Worm (Caenorhabditis elegans): ENCODE data around the gene clec-216.

DNA sequence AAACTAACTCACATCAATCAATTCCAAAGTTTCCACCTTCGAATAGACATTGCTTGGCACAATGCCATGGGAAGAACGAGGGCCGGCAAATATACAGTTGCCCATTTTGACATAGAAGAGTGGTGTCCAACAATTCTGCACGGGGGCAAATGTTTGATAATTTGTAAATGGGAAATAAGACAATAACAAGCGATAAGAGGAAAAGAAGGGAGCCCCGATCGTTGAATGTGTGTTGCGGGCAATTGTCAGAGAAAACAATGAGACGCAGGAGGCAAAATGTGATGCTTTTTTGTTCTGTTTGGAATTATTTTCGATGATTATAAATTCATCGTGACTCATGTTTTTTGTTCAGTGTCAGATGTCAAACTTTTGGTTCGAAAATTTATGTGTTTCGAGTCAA is 3.5 kb upstream of the clec-216 start, which contains the start of gene pals-34:
- TF ChIP-seq flt-1 (GFP tag; IDR thresholded peaks at IDR 0.05): no peak
- no peak for TF ChIP-seq B0310.2 (tag; optimal IDR thresholded peaks at IDR 0.05)
- no peak for TF ChIP-seq tbx-37 (GFP tag; conservative IDR thresholded peaks at IDR 0.05)
- TF ChIP-seq hnd-1 (tag; optimal IDR thresholded peaks at IDR 0.05): no peak
- no peak for TF ChIP-seq hmbx-1 (tag; optimal IDR thresholded peaks at IDR 0.05)
- TF ChIP-seq ama-1 (optimal IDR thresholded peaks at IDR 0.05): no peak
- TF ChIP-seq ets-7 (tag; optimal IDR thresholded peaks at IDR 0.05): no peak
- no peak for TF ChIP-seq pes-1 (GFP tag; IDR thresholded peaks at IDR 0.05)
- TF ChIP-seq aly-1 (tag; optimal IDR thresholded peaks at IDR 0.05): no peak
- TF ChIP-seq hmg-4 (GFP tag; optimal IDR thresholded peaks at IDR 0.05): no peak
- no peak for TF ChIP-seq tra-4 (tag; optimal IDR thresholded peaks at IDR 0.05)
